Worm (Caenorhabditis elegans) whole organism, mixed stage, embryonic: Measurements from ENCODE around the gene F37A4.6.

ENCODE experiments used
- M03D4.4 ChIP-seq: sonication (generic microtip); optimal IDR thresholded peaks from 2 replicates; lab custom pipeline; 2017; ENCODE audit warnings: mild to moderate bottlenecking, missing genetic modification characterization, missing compliant biosample characterization
- bed-3 ChIP-seq: fragments of 200-800 bp; sonication (Bioruptor generic); optimal IDR thresholded peaks from 3 replicates; lab custom pipeline; 2018; ENCODE audit warnings: mild to moderate bottlenecking, missing genetic modification characterization, moderate library complexity, missing compliant biosample characterization
- blmp-1 ChIP-seq: fragments of 150-350 bp; optimal IDR thresholded peaks from 2 replicates; lab custom pipeline; 2014; ENCODE audit warnings: missing biosample characterization, missing genetic modification characterization
- ceh-39 ChIP-seq: fragments of 150-350 bp; optimal IDR thresholded peaks from 2 replicates; lab custom pipeline; 2014; ENCODE audit warnings: missing biosample characterization, missing genetic modification characterization
- ceh-43 ChIP-seq: fragments of 200-800 bp; sonication (Bioruptor generic); optimal IDR thresholded peaks from 2 replicates; lab custom pipeline; 2018; ENCODE audit warnings: mild to moderate bottlenecking, missing genetic modification characterization, moderate library complexity, missing compliant biosample characterization
- ces-1 ChIP-seq: fragments of 150-350 bp; optimal IDR thresholded peaks from 2 replicates; lab custom pipeline; 2014; ENCODE audit warnings: missing biosample characterization, missing genetic modification reagents, missing genetic modification characterization
- cnd-1 ChIP-seq: fragments of 200-800 bp; sonication (Bioruptor generic); optimal IDR thresholded peaks from 2 replicates; lab custom pipeline; 2018; ENCODE audit warnings: mild to moderate bottlenecking, missing genetic modification characterization, missing compliant biosample characterization
- drap-1 ChIP-seq: fragments of 200-800 bp; sonication (Bioruptor generic); optimal IDR thresholded peaks from 3 replicates; lab custom pipeline; 2018; ENCODE audit warnings: mild to moderate bottlenecking, missing genetic modification characterization, missing compliant biosample characterization
- elt-1 ChIP-seq: sonication (generic microtip); optimal IDR thresholded peaks from 2 replicates; lab custom pipeline; 2017; ENCODE audit warnings: missing genetic modification characterization, mild to moderate bottlenecking, missing compliant biosample characterization, antibody characterized with exemption, moderate library complexity, borderline replicate concordance; ENCODE audit not compliant: insufficient read depth
- elt-3 ChIP-seq: fragments of 150-350 bp; optimal IDR thresholded peaks from 2 replicates; lab custom pipeline; 2014; ENCODE audit warnings: missing biosample characterization, missing genetic modification characterization
- flh-1 ChIP-seq: fragments of 200-800 bp; sonication (Bioruptor generic); optimal IDR thresholded peaks from 2 replicates; lab custom pipeline; 2018; ENCODE audit warnings: mild to moderate bottlenecking, missing genetic modification characterization, moderate library complexity, missing compliant biosample characterization
- ham-2 ChIP-seq: fragments of 200-800 bp; sonication (Bioruptor generic); optimal IDR thresholded peaks from 2 replicates; lab custom pipeline; 2018; ENCODE audit warnings: mild to moderate bottlenecking, missing genetic modification characterization, missing compliant biosample characterization
- hlh-1 ChIP-seq: fragments of 150-350 bp; optimal IDR thresholded peaks from 2 replicates; lab custom pipeline; 2014; ENCODE audit warnings: missing biosample characterization, missing genetic modification reagents, missing genetic modification characterization
- lin-13 ChIP-seq: fragments of 150-350 bp; optimal IDR thresholded peaks from 2 replicates; lab custom pipeline; 2014; ENCODE audit warnings: missing biosample characterization, missing genetic modification characterization
- lin-32 ChIP-seq: fragments of 200-800 bp; sonication (Bioruptor generic); optimal IDR thresholded peaks from 2 replicates; lab custom pipeline; 2018; ENCODE audit warnings: mild to moderate bottlenecking, missing genetic modification characterization, missing compliant biosample characterization
- lsy-2 ChIP-seq: fragments of 150-350 bp; optimal IDR thresholded peaks from 2 replicates; lab custom pipeline; 2014; ENCODE audit warnings: missing biosample characterization, missing genetic modification characterization
- mab-5 ChIP-seq: fragments of 150-350 bp; optimal IDR thresholded peaks from 2 replicates; lab custom pipeline; 2014; ENCODE audit warnings: missing biosample characterization, missing genetic modification characterization
- mep-1 ChIP-seq: fragments of 150-350 bp; optimal IDR thresholded peaks from 2 replicates; lab custom pipeline; 2017; ENCODE audit warnings: missing biosample characterization, missing genetic modification reagents, missing genetic modification characterization, inconsistent platforms
- nhr-12 ChIP-seq: fragments of 150-350 bp; optimal IDR thresholded peaks from 2 replicates; lab custom pipeline; 2014; ENCODE audit warnings: missing biosample characterization, missing genetic modification characterization
- nhr-2 ChIP-seq: fragments of 150-350 bp; optimal IDR thresholded peaks from 2 replicates; lab custom pipeline; 2014; ENCODE audit warnings: missing biosample characterization, missing genetic modification characterization
- nhr-237 ChIP-seq: fragments of 150-350 bp; optimal IDR thresholded peaks from 2 replicates; lab custom pipeline; 2014; ENCODE audit warnings: missing biosample characterization, missing genetic modification characterization
- nhr-28 ChIP-seq: fragments of 150-350 bp; optimal IDR thresholded peaks from 2 replicates; lab custom pipeline; 2014; ENCODE audit warnings: missing biosample characterization, missing genetic modification characterization
- nhr-76 ChIP-seq: sonication (generic microtip); optimal IDR thresholded peaks from 2 replicates; lab custom pipeline; 2017; ENCODE audit warnings: missing biosample characterization, missing genetic modification characterization
- pha-4 ChIP-seq: fragments of 150-350 bp; optimal IDR thresholded peaks from 2 replicates; lab custom pipeline; 2018; ENCODE audit warnings: missing biosample characterization, missing genetic modification reagents, missing genetic modification characterization
- snpc-4 ChIP-seq: fragments of 150-350 bp; optimal IDR thresholded peaks from 2 replicates; lab custom pipeline; 2014; ENCODE audit warnings: missing biosample characterization, missing genetic modification characterization
- sptf-1 ChIP-seq: sonication (generic microtip); optimal IDR thresholded peaks from 2 replicates; lab custom pipeline; 2017; ENCODE audit warnings: mild to moderate bottlenecking, missing genetic modification characterization, moderate library complexity, missing compliant biosample characterization
- tbx-8 ChIP-seq: fragments of 200-800 bp; sonication (Bioruptor generic); optimal IDR thresholded peaks from 2 replicates; lab custom pipeline; 2018; ENCODE audit warnings: mild to moderate bottlenecking, missing genetic modification characterization, moderate library complexity, missing compliant biosample characterization
- unc-120 ChIP-seq: sonication (generic microtip); optimal IDR thresholded peaks from 2 replicates; lab custom pipeline; 2017; ENCODE audit warnings: missing genetic modification characterization, missing compliant biosample characterization; ENCODE audit not compliant: poor library complexity, severe bottlenecking
- unc-62 ChIP-seq: fragments of 150-350 bp; optimal IDR thresholded peaks from 2 replicates; lab custom pipeline; 2014; ENCODE audit warnings: missing biosample characterization, missing genetic modification reagents, missing genetic modification characterization
- ztf-11 ChIP-seq: fragments of 150-350 bp; optimal IDR thresholded peaks from 2 replicates; lab custom pipeline; 2014; ENCODE audit warnings: missing biosample characterization, missing genetic modification characterization

The F37A4.6 gene

ce11 chrIII:6705515-6705914 is at the start of gene F37A4.6:
Gene F37A4.6 (plus strand): TSS chrIII:6705815.
- TF ChIP-seq bed-3 (no peak), unc-120 (tag; lab: Kevin White, UChicago) (no peak)

ce11 chrIII:6655830-6656229 is 49.8 kb upstream of the F37A4.6 start:
- TF ChIP-seq ces-1 (GFP tag; lab: Kevin White, UChicago) (peak; percentile 27), ztf-11 (tag; lab: Kevin White, UChicago) (no peak), ham-2 (no peak), hlh-1 (tag; lab: Kevin White, UChicago) (peak; percentile 87), unc-120 (tag; lab: Kevin White, UChicago) (peak; percentile 73), unc-62 (GFP tag; lab: Kevin White, UChicago) (peak; percentile 66), nhr-76 (tag; lab: Kevin White, UChicago) (no peak), bed-3 (no peak)

ce11 chrIII:6670737-6671242 is 34.8 kb upstream of the F37A4.6 start:
- TF ChIP-seq unc-62 (GFP tag; lab: Kevin White, UChicago) = no peak
- TF ChIP-seq drap-1 (GFP tag; lab: Kevin White, UChicago) = no peak
- TF ChIP-seq ces-1 (GFP tag; lab: Kevin White, UChicago) = peak; percentile 61
- no peak for TF ChIP-seq mab-5 (tag; lab: Kevin White, UChicago)
- no peak for TF ChIP-seq snpc-4
- no peak for TF ChIP-seq ceh-39
- no peak for TF ChIP-seq sptf-1 (tag; lab: Kevin White, UChicago)
- TF ChIP-seq elt-3 = no peak
- TF ChIP-seq elt-1 (tag; lab: Kevin White, UChicago) = no peak

- no peak for TF ChIP-seq snpc-4
- no peak for TF ChIP-seq bed-3
- TF ChIP-seq, all 35 proteins: peak for 0
These were observed 30.2 kb upstream of the F37A4.6 start, which contains the start of gene rbf-1 for ce11 chrIII:6675460-6675859. Gene rbf-1 (plus strand): TSS chrIII:6675760.

- TF ChIP-seq elt-3 (no peak), elt-1 (tag; lab: Kevin White, UChicago) (no peak), ces-1 (GFP tag; lab: Kevin White, UChicago) (peak; percentile 55)
- TF ChIP-seq, all 35 proteins: peak for 1
These were observed 28.3 kb upstream of the F37A4.6 start for ce11 chrIII:6677304-6677703.

- no peak for TF ChIP-seq unc-120 (tag; lab: Kevin White, UChicago)
- no peak for TF ChIP-seq nhr-28 (tag; lab: Kevin White, UChicago)
- TF ChIP-seq flh-1 = no peak
- no peak for TF ChIP-seq nhr-2 (tag; lab: Kevin White, UChicago)
- no peak for TF ChIP-seq blmp-1 (tag; lab: Kevin White, UChicago)
- no peak for TF ChIP-seq lin-32
- TF ChIP-seq lsy-2 = no peak
- TF ChIP-seq nhr-237 (tag; lab: Kevin White, UChicago) = no peak
- TF ChIP-seq ztf-11 (tag; lab: Kevin White, UChicago) = no peak
- TF ChIP-seq pha-4 (tag; lab: Kevin White, UChicago) = no peak
These were observed 26.3 kb upstream of the F37A4.6 start for ce11 chrIII:6679323-6679722.

ce11 chrIII:6680963-6681362 is 24.7 kb upstream of the F37A4.6 start:
- TF ChIP-seq cnd-1 (tag; lab: Kevin White, UChicago) (no peak), elt-1 (tag; lab: Kevin White, UChicago) (no peak), hlh-1 (tag; lab: Kevin White, UChicago) (no peak), ceh-43 (GFP tag; lab: Kevin White, UChicago) (no peak), lin-13 (tag; lab: Kevin White, UChicago) (no peak), ceh-39 (no peak), tbx-8 (GFP tag; lab: Kevin White, UChicago) (no peak), M03D4.4 (tag; lab: Kevin White, UChicago) (no peak), sptf-1 (tag; lab: Kevin White, UChicago) (no peak), drap-1 (GFP tag; lab: Kevin White, UChicago) (no peak), flh-1 (no peak), nhr-12 (tag; lab: Kevin White, UChicago) (no peak), elt-3 (no peak), bed-3 (no peak), mep-1 (tag; lab: Kevin White, UChicago) (no peak)
